Fruit fly (Drosophila melanogaster) whole organism, embryonic: ENCODE data around the gene Sbf.

Experiments used
- CG10274 ChIP-seq: fragments of 200-800 bp; sonication (Bioruptor generic); optimal IDR thresholded peaks from 3 replicates; lab custom pipeline; 2017; ENCODE audit warnings: missing biosample characterization, mild to moderate bottlenecking, missing genetic modification characterization
- CG3065 ChIP-seq: fragments of 200-800 bp; sonication (Bioruptor generic); optimal IDR thresholded peaks from 2 replicates; lab custom pipeline; 2016; ENCODE audit warnings: missing biosample characterization, missing genetic modification characterization
- br ChIP-seq: fragments of >200 bp; optimal IDR thresholded peaks from 2 replicates; lab custom pipeline; 2017
- mam ChIP-seq: fragments of 200-800 bp; sonication (Bioruptor generic); optimal IDR thresholded peaks from 3 replicates; lab custom pipeline; 2016; ENCODE audit warnings: missing biosample characterization, missing genetic modification characterization
- odd ChIP-seq: fragments of 200-800 bp; sonication (Bioruptor generic); optimal IDR thresholded peaks from 2 replicates; lab custom pipeline; 2017; ENCODE audit warnings: missing biosample characterization, mild to moderate bottlenecking, missing genetic modification characterization
- run ChIP-seq: fragments of 200-800 bp; sonication (Bioruptor generic); optimal IDR thresholded peaks from 3 replicates; lab custom pipeline; 2018; ENCODE audit warnings: missing biosample characterization, mild to moderate bottlenecking, missing genetic modification characterization

DNA sequence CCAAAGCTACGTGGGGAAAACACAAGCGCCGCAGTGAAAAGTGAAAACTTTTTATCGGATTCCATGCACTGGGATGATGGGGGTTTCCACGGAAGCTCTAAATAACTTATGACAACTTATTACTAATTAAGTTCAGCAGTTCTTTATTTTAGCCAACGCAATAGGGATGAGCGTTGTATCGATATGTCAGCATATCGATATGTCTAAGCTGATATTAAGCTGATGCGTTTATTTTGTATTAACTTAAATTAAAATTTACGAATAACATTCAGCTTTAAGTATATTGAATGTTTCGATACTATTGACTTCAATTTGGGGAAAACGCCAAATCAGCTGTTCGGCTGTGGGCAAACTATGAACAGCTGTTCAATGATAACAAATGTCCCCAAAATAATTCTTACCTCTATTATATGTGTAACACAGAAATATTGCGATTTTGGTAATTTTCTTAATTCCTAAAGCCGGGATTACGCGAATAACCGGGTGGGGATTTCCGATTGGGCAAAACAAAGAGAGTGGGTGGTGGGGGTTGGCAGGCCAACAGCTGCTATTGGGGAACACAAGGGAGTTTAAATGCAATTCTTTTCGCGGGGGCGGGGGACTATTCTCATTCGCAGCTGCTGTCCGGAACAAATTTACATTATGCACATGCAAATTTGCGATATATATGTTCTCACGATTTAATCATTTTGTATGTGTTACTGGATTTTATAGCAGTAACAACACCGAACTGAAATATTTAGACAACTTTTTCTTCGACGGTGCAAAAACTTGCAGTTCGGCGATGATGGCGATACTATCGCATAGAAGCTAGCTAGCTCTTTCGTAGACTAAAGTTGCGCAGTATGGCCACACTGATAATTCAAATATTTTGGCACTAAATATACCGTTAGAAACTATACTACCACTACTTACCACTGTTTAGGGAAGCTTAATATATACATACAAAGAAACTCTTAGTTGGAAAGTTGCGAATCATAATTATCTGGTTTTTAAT, 47.2 kb downstream of the Sbf start, which contains the start of gene CG6923:
- TF ChIP-seq br (lab: Kevin White, UChicago) (no peak), CG3065 (GFP tag; lab: Kevin White, UChicago) (no peak), run (tag; lab: Kevin White, UChicago) (no peak), CG10274 (no peak), odd (no peak), mam (GFP tag; lab: Kevin White, UChicago) (peak; percentile 20)
